Worm (Caenorhabditis elegans) whole organism, L2 larva: ENCODE measurements around the gene lido-16.

Source experiments
- ceh-82 ChIP-seq: fragments of 150-350 bp; optimal IDR thresholded peaks from 2 replicates; lab custom pipeline; 2014; ENCODE audit warnings: missing biosample characterization, missing genetic modification characterization
- egl-27 ChIP-seq: sonication (generic microtip); optimal IDR thresholded peaks from 3 replicates; lab custom pipeline; 2017; ENCODE audit warnings: missing biosample characterization, missing genetic modification reagents, missing genetic modification characterization
- skn-1 ChIP-seq: sonication (generic microtip); optimal IDR thresholded peaks from 2 replicates; lab custom pipeline; 2017; ENCODE audit warnings: missing biosample characterization, missing genetic modification characterization
- zag-1 ChIP-seq: fragments of 150-350 bp; optimal IDR thresholded peaks from 2 replicates; lab custom pipeline; 2014; ENCODE audit warnings: missing biosample characterization, missing genetic modification characterization

DNA sequence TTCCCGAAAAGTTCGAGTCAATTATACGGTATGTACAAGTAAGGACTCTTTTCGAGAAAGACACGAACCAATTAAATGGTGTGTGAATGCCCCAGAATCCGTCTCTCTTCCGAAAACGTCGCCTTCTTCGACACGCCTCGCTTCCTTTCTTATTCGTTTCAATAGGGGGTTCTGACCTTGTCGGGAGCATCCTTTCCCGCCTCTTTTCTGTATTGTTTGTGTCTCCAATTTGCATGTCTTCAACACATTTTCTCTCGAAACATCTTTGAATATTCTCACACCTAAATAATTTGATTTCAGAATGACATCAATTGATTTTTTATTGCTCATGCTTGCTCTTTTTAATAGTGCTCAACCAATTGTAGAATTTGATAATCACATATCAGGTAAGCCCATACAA is 43.6 kb downstream of the lido-16 start, which contains the start of gene cutl-16:
- TF ChIP-seq skn-1 (tag; lab: Kevin White, UChicago), result no peak
- TF ChIP-seq ceh-82 (tag; lab: Kevin White, UChicago), result no peak
- TF ChIP-seq zag-1 (tag; lab: Kevin White, UChicago), result no peak
- TF ChIP-seq egl-27 (tag; lab: Kevin White, UChicago), result no peak
